Worm (Caenorhabditis elegans) whole organism, young adult: ENCODE results near the gene C08H9.16.
"Not testable (repeated sequence)": the region's sequence is repeated elsewhere in the genome, so short reads cannot be mapped to it uniquely, and the experiment has no call there.

Experiments
- B0035.1 ChIP-seq: sonication (generic microtip); optimal IDR thresholded peaks from 2 replicates; lab custom pipeline; 2016; ENCODE audit warnings: missing genetic modification characterization, mild to moderate bottlenecking, missing compliant biosample characterization, missing genotype, missing genetic modification reagents
- B0336.3 ChIP-seq: fragments of 200-800 bp; sonication (Bioruptor generic); IDR thresholded peaks from 2 replicates; pipeline ENCODE4 v1.3.6; 2022; ENCODE audit warnings: missing genetic modification characterization, missing compliant biosample characterization
- C06A6.2 ChIP-seq: fragments of 200-800 bp; sonication (Bioruptor generic); conservative IDR thresholded peaks from 2 replicates; pipeline ENCODE4 v1.3.6; 2022; ENCODE audit warnings: missing genetic modification characterization, missing compliant biosample characterization
- F49E8.2 ChIP-seq: sonication (generic microtip); optimal IDR thresholded peaks from 3 replicates; lab custom pipeline; 2017; ENCODE audit warnings: missing genetic modification characterization, mild to moderate bottlenecking, missing compliant biosample characterization, antibody characterized with exemption, moderate library complexity; ENCODE audit not compliant: insufficient read depth
- T26A5.8 ChIP-seq: sonication (generic microtip); optimal IDR thresholded peaks from 2 replicates; lab custom pipeline; 2016; ENCODE audit warnings: missing genetic modification characterization, missing compliant biosample characterization
- Y53F4B.3 ChIP-seq: fragments of 200-800 bp; sonication (Bioruptor generic); IDR thresholded peaks from 2 replicates; pipeline ENCODE4 v1.3.6; 2022; ENCODE audit warnings: missing genetic modification reagents, missing genetic modification characterization, missing compliant biosample characterization
- Y67H2A.10 ChIP-seq: fragments of 200-800 bp; sonication (Bioruptor generic); conservative IDR thresholded peaks from 2 replicates; pipeline ENCODE4 v1.3.6; 2022; ENCODE audit warnings: missing genetic modification reagents, missing genetic modification characterization, missing compliant biosample characterization
- Y95B8A.8 ChIP-seq: fragments of 200-800 bp; sonication (Bioruptor generic); IDR thresholded peaks from 2 replicates; pipeline ENCODE4 v1.3.6; 2022; ENCODE audit warnings: missing genetic modification reagents, missing genetic modification characterization, missing compliant biosample characterization
- ZK185.1 ChIP-seq: sonication (generic microtip); optimal IDR thresholded peaks from 2 replicates; lab custom pipeline; 2016; ENCODE audit warnings: mild to moderate bottlenecking, missing genetic modification characterization, missing compliant biosample characterization; ENCODE audit not compliant: poor library complexity, severe bottlenecking
- ama-1 ChIP-seq, 3 experiments: fragments of 150-350 bp in 1 of 3; sonication (generic microtip) in 2 of 3; optimal IDR thresholded peaks; 2 replicates each; lab custom pipeline; 2014 to 2018; ENCODE audit warnings: missing biosample characterization in 2 of 3, missing genetic modification characterization in 2 of 3, missing genetic modification reagents in 2 of 3
- bed-2 ChIP-seq: fragments of 200-800 bp; sonication (Bioruptor generic); IDR thresholded peaks from 2 replicates; pipeline ENCODE4 v1.3.6; 2022; ENCODE audit warnings: missing genetic modification reagents, missing genetic modification characterization, missing compliant biosample characterization
- ccch-3 ChIP-seq: fragments of 200-800 bp; sonication (Bioruptor generic); optimal IDR thresholded peaks from 2 replicates; lab custom pipeline; 2018; ENCODE audit warnings: mild to moderate bottlenecking, missing genetic modification characterization, missing compliant biosample characterization
- ceh-100 ChIP-seq: fragments of 200-800 bp; sonication (Bioruptor generic); IDR thresholded peaks from 2 replicates; pipeline ENCODE4 v1.3.6; 2022; ENCODE audit warnings: missing genetic modification reagents, missing genetic modification characterization, missing compliant biosample characterization
- ceh-58 ChIP-seq: fragments of 200-800 bp; sonication (Bioruptor generic); IDR thresholded peaks from 2 replicates; pipeline ENCODE4 v1.3.6; 2022; ENCODE audit warnings: missing genetic modification characterization, missing compliant biosample characterization
- ceh-79 ChIP-seq: sonication (generic microtip); optimal IDR thresholded peaks from 2 replicates; lab custom pipeline; 2017; ENCODE audit warnings: mild to moderate bottlenecking, missing genetic modification characterization, missing compliant biosample characterization
- egrh-3 ChIP-seq: fragments of 200-800 bp; sonication (Bioruptor generic); IDR thresholded peaks from 2 replicates; pipeline ENCODE4 v1.3.6; 2022; ENCODE audit warnings: missing genetic modification reagents, missing genetic modification characterization, missing compliant biosample characterization
- ekl-4 ChIP-seq: fragments of 200-800 bp; sonication (Bioruptor generic); IDR thresholded peaks from 2 replicates; pipeline ENCODE4 v1.3.6; 2022; ENCODE audit warnings: missing genetic modification reagents, missing genetic modification characterization, missing compliant biosample characterization
- ets-4 ChIP-seq: fragments of 200-800 bp; sonication (Bioruptor generic); optimal IDR thresholded peaks from 2 replicates; lab custom pipeline; 2018; ENCODE audit warnings: mild to moderate bottlenecking, missing genetic modification characterization, missing compliant biosample characterization
- gei-17 ChIP-seq: fragments of 200-800 bp; sonication (Bioruptor generic); optimal IDR thresholded peaks from 2 replicates; lab custom pipeline; 2018; ENCODE audit warnings: mild to moderate bottlenecking, missing genetic modification characterization, missing compliant biosample characterization
- him-1 ChIP-seq: sonication (generic microtip); optimal IDR thresholded peaks from 2 replicates; lab custom pipeline; 2016; ENCODE audit warnings: missing genotype, missing genetic modification reagents, missing genetic modification characterization, missing compliant biosample characterization
- hrde-1 ChIP-seq: sonication (generic microtip); optimal IDR thresholded peaks from 2 replicates; lab custom pipeline; 2016; ENCODE audit warnings: missing genetic modification characterization, mild to moderate bottlenecking, missing compliant biosample characterization, moderate library complexity, missing genotype, missing genetic modification reagents, borderline replicate concordance
- lin-26 ChIP-seq: fragments of 200-800 bp; sonication (Bioruptor generic); IDR thresholded peaks from 2 replicates; pipeline ENCODE4 v1.3.6; 2022; ENCODE audit warnings: missing genetic modification reagents, missing genetic modification characterization, missing compliant biosample characterization
- mel-28 ChIP-seq: sonication (generic microtip); optimal IDR thresholded peaks from 2 replicates; lab custom pipeline; 2016; ENCODE audit warnings: borderline replicate concordance, mild to moderate bottlenecking, missing genetic modification characterization, missing compliant biosample characterization
- nhr-179 ChIP-seq: sonication (generic microtip); optimal IDR thresholded peaks from 2 replicates; lab custom pipeline; 2016; ENCODE audit warnings: mild to moderate bottlenecking, missing genetic modification characterization, missing compliant biosample characterization
- pbrm-1 ChIP-seq: fragments of 200-800 bp; sonication (Bioruptor generic); IDR thresholded peaks from 2 replicates; pipeline ENCODE4 v1.3.6; 2022; ENCODE audit warnings: missing genetic modification reagents, missing genetic modification characterization, missing compliant biosample characterization
- pha-4 ChIP-seq: fragments of 150-350 bp; sonication (generic microtip); optimal IDR thresholded peaks from 2 replicates; lab custom pipeline; 2014; ENCODE audit warnings: missing biosample characterization, missing genetic modification reagents, missing genetic modification characterization
- rcor-1 ChIP-seq: fragments of 200-800 bp; sonication (Bioruptor generic); IDR thresholded peaks from 2 replicates; pipeline ENCODE4 v1.3.6; 2022; ENCODE audit warnings: missing genetic modification reagents, missing genetic modification characterization, missing compliant biosample characterization
- rec-8 ChIP-seq, 2 experiments: sonication (generic microtip); optimal IDR thresholded peaks; 2 replicates each; lab custom pipeline; 2016; ENCODE audit warnings: mild to moderate bottlenecking in 2 of 2, missing genetic modification characterization in 2 of 2, missing genetic modification reagents in 2 of 2, missing genotype in 2 of 2, missing biosample characterization in 1 of 2, missing compliant biosample characterization in 1 of 2, moderate library complexity in 1 of 2
- sea-2 ChIP-seq: fragments of 200-800 bp; sonication (Bioruptor generic); IDR thresholded peaks from 2 replicates; pipeline ENCODE4 v1.3.6; 2022; ENCODE audit warnings: missing genetic modification characterization, missing compliant biosample characterization
- snpc-3.4 ChIP-seq: sonication (generic microtip); optimal IDR thresholded peaks from 2 replicates; lab custom pipeline; 2017; ENCODE audit warnings: missing genetic modification characterization, mild to moderate bottlenecking, missing compliant biosample characterization, antibody characterized with exemption, moderate library complexity, missing genotype, missing genetic modification reagents
- somi-1 ChIP-seq: fragments of 200-800 bp; sonication (Bioruptor generic); optimal IDR thresholded peaks from 2 replicates; lab custom pipeline; 2018; ENCODE audit warnings: mild to moderate bottlenecking, missing genetic modification characterization, missing compliant biosample characterization
- tbp1 ChIP-seq: fragments of 200-800 bp; sonication (Bioruptor generic); optimal IDR thresholded peaks from 2 replicates; lab custom pipeline; 2018; ENCODE audit warnings: mild to moderate bottlenecking, missing genetic modification characterization, missing compliant biosample characterization
- tbx-9 ChIP-seq: sonication (generic microtip); optimal IDR thresholded peaks from 2 replicates; lab custom pipeline; 2016; ENCODE audit warnings: borderline replicate concordance, missing genetic modification characterization, inconsistent platforms, missing compliant biosample characterization
- zfh-2 ChIP-seq: fragments of 200-800 bp; sonication (Bioruptor generic); conservative IDR thresholded peaks from 2 replicates; pipeline ENCODE4 v1.3.6; 2022; ENCODE audit warnings: missing genetic modification reagents, missing genetic modification characterization, missing compliant biosample characterization
- ztf-26 ChIP-seq: sonication (generic microtip); optimal IDR thresholded peaks from 2 replicates; lab custom pipeline; 2017; ENCODE audit warnings: missing genetic modification characterization, missing compliant biosample characterization
- ztf-28 ChIP-seq: fragments of 200-800 bp; sonication (Bioruptor generic); IDR thresholded peaks from 2 replicates; pipeline ENCODE4 v1.3.6; 2022; ENCODE audit warnings: missing genetic modification reagents, missing genetic modification characterization, missing compliant biosample characterization

C08H9.16 gene

ce11 chrII:9862147-9862546 is 30.4 kb upstream of the C08H9.16 start, which contains the start of gene C08H9.18:
Gene C08H9.18, minus strand, starts transcription at chrII:9862247.
- TF ChIP-seq snpc-3.4: no peak

DNA sequence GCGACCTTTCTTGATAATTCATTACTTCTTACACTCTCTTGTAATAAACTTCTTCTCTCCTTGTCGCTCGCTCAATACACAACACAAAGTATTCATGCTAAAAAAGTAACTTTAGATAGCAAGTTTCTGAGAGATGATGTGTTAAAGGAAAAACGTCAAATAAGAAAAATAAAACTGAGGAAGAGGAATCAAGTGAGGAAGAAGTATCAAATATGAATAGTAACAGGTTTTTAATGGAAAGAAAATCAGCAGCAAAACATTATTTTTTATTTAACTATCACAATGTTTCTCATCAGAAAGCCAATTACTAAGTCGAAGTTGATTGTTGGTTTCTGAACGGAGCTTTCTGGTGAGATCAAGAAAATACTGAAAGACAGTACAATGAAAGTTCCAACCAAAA is 26.2 kb upstream of the C08H9.16 start, which contains the start of gene chil-1:
Gene chil-1, minus strand, starts transcription at position 101 of the 400 bp plus-strand sequence.
- not testable (repeated sequence) for TF ChIP-seq ceh-100 (GFP tag; lab: Robert Waterston, UW); somi-1 (GFP tag; lab: Kevin White, UChicago); B0035.1

DNA sequence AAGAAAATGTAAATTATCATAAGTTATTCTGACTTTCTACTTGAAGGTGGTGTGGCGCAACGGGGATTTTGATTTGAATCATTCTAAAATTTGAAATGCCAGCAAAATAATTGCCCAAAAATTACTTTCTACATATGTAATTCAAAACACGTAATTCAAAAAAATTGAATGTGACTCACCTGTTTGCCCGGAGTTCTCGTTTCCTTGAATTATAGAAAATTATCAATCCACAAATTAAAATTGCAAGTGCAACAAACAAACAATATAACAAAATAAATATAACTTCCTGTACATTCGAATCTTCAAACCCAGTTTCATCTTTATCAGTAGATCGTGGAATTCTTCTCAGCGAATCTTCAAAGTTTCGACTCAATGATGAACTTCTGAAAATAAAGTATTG is 24.4 kb upstream of the C08H9.16 start:
- TF ChIP-seq ceh-58 (no peak), B0336.3 (no peak), rcor-1 (GFP tag; lab: Robert Waterston, UW) (no peak), egrh-3 (GFP tag; lab: Robert Waterston, UW) (no peak), Y67H2A.10 (GFP tag; lab: Robert Waterston, UW) (no peak), ztf-26 (tag; lab: Kevin White, UChicago) (no peak), sea-2 (no peak), tbx-9 (tag; lab: Kevin White, UChicago) (no peak), zfh-2 (GFP tag; lab: Robert Waterston, UW) (no peak), ekl-4 (GFP tag; lab: Robert Waterston, UW) (no peak), ceh-100 (GFP tag; lab: Robert Waterston, UW) (no peak), gei-17 (GFP tag; lab: Kevin White, UChicago) (no peak), F49E8.2 (no peak)

ce11 chrII:9868698-9869097 is 23.9 kb upstream of the C08H9.16 start, which contains the start of gene old-1:
Gene old-1, minus strand, starts transcription at chrII:9868747.
- TF ChIP-seq C06A6.2 (GFP tag; lab: Robert Waterston, UW) (no peak), ZK185.1 (tag; lab: Kevin White, UChicago) (no peak), mel-28 (no peak), ets-4 (GFP tag; lab: Kevin White, UChicago) (no peak), lin-26 (GFP tag; lab: Robert Waterston, UW) (no peak), bed-2 (GFP tag; lab: Robert Waterston, UW) (no peak), nhr-179 (tag; lab: Kevin White, UChicago) (no peak)

ce11 chrII:9871061-9871460 is 21.5 kb upstream of the C08H9.16 start, which contains the start of gene chil-7:
Gene chil-7, minus strand, starts transcription at chrII:9871172.
- TF ChIP-seq tbp1 (GFP tag; lab: Kevin White, UChicago) (no peak), Y67H2A.10 (GFP tag; lab: Robert Waterston, UW) (no peak), him-1 (tag; lab: Kevin White, UChicago) (no peak), hrde-1 (tag; lab: Kevin White, UChicago) (no peak), ama-1 (optimal IDR thresholded peaks at IDR 0.05; lab: Kevin White, UChicago) (no peak), ama-1 (GFP tag; optimal IDR thresholded peaks at IDR 0.05; lab: Kevin White, UChicago) (no peak), Y95B8A.8 (GFP tag; lab: Robert Waterston, UW) (no peak), C06A6.2 (GFP tag; lab: Robert Waterston, UW) (no peak), Y53F4B.3 (no peak), pbrm-1 (no peak), rec-8 (tag; optimal IDR thresholded peaks at IDR 0.05; lab: Kevin White, UChicago) (no peak), ztf-28 (GFP tag; lab: Robert Waterston, UW) (no peak), ccch-3 (GFP tag; lab: Kevin White, UChicago) (no peak), ZK185.1 (tag; lab: Kevin White, UChicago) (no peak), pha-4 (tag; lab: Kevin White, UChicago) (no peak), T26A5.8 (tag; lab: Kevin White, UChicago) (no peak), ceh-79 (tag; lab: Kevin White, UChicago) (no peak)
